Worm (Caenorhabditis elegans): ENCODE results near the gene Y81G3A.2.
"Not testable (repeated sequence)": the region's sequence is repeated elsewhere in the genome, so short reads cannot be mapped to it uniquely, and the experiment has no call there.

The Y81G3A.2 gene

DNA sequence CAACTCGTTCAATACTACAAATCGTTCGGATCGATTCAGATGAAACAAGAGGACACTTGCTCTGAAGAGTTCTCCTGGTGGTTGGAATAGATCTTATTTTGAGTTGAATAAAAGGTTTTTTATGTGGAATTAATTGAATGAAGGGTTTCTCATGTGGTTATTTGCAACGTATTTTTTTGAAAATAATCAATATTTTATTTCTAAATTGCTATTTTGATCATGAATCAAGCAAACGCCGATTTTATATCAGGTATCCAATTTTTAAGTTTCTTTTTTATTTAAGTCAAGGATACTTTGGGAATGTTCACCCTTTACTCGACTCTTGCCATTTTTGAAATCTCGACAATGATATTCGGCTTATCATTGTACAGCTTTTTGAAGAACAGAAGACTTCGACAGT lies at the start of gene Y81G3A.2:
Gene Y81G3A.2, plus strand, starts transcription at position 301 of the 400 bp plus-strand sequence.
- TF ChIP-seq elt-3, egl-27, elt-1 (tag; optimal IDR thresholded peaks at IDR 0.05): not testable (repeated sequence)

DNA sequence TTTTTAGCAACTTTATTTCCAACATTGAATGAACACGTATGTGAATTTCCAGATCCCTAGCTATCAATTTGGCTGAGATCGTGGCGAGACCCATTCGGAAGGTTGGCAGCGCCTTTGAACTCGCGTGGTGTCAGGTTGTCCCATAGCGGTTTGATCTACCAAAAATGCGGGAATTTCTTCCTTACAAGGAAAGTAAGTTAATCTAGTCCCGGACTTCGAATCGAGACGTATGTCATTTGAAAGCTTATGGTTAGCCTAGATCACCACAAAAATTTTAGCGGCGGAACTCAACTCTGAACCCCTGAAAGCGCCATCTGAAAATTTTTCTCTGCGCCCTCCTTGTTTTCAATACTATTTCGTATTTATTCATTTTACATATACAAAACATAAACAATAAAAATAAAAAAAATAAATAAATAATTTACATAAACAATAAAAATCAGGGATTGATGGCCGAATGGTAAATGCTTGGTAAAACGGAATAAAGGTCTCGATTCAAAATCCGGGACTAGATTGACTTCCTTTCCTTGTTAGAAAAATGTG lies 49.0 kb upstream of the Y81G3A.2 start, which contains the start of gene F18A11.2:
Gene F18A11.2, plus strand, starts transcription at position 51 of the 543 bp plus-strand sequence.
- TF ChIP-seq Y55F3AM.14 (GFP tag; optimal IDR thresholded peaks at IDR 0.05); elt-1 (tag; optimal IDR thresholded peaks at IDR 0.05); ceh-82 (tag; optimal IDR thresholded peaks at IDR 0.05): not testable (repeated sequence)

- TF ChIP-seq nhr-12 (tag; optimal IDR thresholded peaks at IDR 0.05) (no peak), lsy-2 (tag; optimal IDR thresholded peaks at IDR 0.05) (peak in 1 of 2 experiments; percentile 28), lin-11 (tag; optimal IDR thresholded peaks at IDR 0.05) (no peak), crh-2 (tag; optimal IDR thresholded peaks at IDR 0.05) (peak; percentile 45), skn-1 (tag; optimal IDR thresholded peaks at IDR 0.05) (no peak), zag-1 (tag; optimal IDR thresholded peaks at IDR 0.05) (no peak), ZK546.5 (tag; optimal IDR thresholded peaks at IDR 0.05) (no peak), nhr-10 (tag; optimal IDR thresholded peaks at IDR 0.05) (no peak), aly-2 (tag; optimal IDR thresholded peaks at IDR 0.05) (no peak), lin-13 (GFP tag; optimal IDR thresholded peaks at IDR 0.05) (no peak), nhr-129 (tag; optimal IDR thresholded peaks at IDR 0.05) (peak; percentile 31), Y55F3AM.14 (GFP tag; optimal IDR thresholded peaks at IDR 0.05) (no peak), unc-55 (GFP tag; optimal IDR thresholded peaks at IDR 0.05) (peak; percentile 6), C34F6.9 (tag; optimal IDR thresholded peaks at IDR 0.05) (peak; percentile 57), ceh-16 (tag; optimal IDR thresholded peaks at IDR 0.05) (no peak), nhr-25 (tag; optimal IDR thresholded peaks at IDR 0.05) (no peak), ceh-82 (tag; optimal IDR thresholded peaks at IDR 0.05) (no peak), elt-1 (tag; optimal IDR thresholded peaks at IDR 0.05) (no peak), F13H6.1 (tag; optimal IDR thresholded peaks at IDR 0.05) (no peak), gmeb-1 (tag; optimal IDR thresholded peaks at IDR 0.05) (no peak), dmd-4 (tag; optimal IDR thresholded peaks at IDR 0.05) (no peak), nhr-23 (tag; optimal IDR thresholded peaks at IDR 0.05) (no peak), mbf-1 (tag; optimal IDR thresholded peaks at IDR 0.05) (no peak), ztf-4 (tag; optimal IDR thresholded peaks at IDR 0.05) (no peak), nhr-6 (tag; optimal IDR thresholded peaks at IDR 0.05) (no peak), R02D3.7 (tag; optimal IDR thresholded peaks at IDR 0.05) (no peak), elt-3 (tag; optimal IDR thresholded peaks at IDR 0.05) (no peak), snpc-4 (tag; optimal IDR thresholded peaks at IDR 0.05) (no peak)
These were observed 44.0 kb upstream of the Y81G3A.2 start, which contains the start of gene F18A11.3 for ce11 chrII:13036717-13037116. TSS of gene F18A11.3 (minus strand) at chrII:13036841.

DNA sequence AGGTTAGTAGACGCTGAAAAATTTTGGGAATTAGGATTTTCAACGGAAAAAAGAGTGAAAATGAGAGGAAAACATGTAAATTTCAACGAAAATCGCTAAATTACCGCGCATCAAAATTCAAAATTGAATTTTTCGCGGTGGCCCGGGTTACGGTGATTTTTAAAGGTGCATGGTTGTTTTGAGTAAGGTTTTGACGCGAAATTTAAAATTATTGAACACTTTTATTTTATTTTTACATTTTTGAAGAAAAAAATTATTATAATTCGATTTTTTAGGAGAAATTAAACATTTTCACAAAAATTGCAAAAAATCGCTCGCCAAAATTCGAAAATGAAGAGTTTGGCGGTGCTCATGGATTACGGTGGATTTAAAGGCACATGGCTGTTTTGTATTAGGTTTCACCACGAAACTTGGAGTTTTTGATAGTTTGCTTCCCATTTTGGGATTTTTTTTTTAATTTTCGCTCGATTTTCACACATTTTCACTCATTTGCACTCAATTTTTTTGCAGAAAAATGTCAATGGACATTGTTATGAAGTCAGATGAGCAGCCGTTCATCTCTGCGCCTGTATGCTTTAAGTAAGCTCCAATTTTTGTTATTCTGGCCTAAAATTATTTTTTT lies 37.2 kb upstream of the Y81G3A.2 start, which contains the start of gene puf-6:
Gene puf-6, minus strand, starts transcription at position 13 of the 622 bp plus-strand sequence.
- TF ChIP-seq crh-2 (tag; optimal IDR thresholded peaks at IDR 0.05); nhr-25 (tag; optimal IDR thresholded peaks at IDR 0.05); ztf-1 (GFP tag; conservative IDR thresholded peaks at IDR 0.05): not testable (repeated sequence)

DNA sequence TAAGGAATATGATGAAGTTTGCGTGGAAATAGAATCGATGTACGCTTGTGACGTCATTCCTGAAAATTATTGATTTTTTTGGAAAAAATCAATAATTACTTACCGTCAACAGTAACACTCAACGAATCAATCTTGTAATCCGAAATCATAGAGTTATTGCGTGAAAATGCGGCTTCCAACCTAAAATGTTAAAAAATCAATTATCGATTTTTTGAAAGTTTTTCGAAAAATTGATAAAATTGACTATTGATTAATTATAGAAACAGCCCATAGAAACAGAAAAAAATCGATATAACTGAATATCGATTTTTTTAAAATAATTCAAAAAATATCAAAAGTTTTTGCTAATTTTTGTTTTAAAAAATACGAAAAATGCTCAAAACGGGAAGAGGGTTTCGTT lies 33.6 kb upstream of the Y81G3A.2 start, which contains the start of gene F42G4.7:
Gene F42G4.7, minus strand, starts transcription at position 185 of the 400 bp plus-strand sequence.
- TF ChIP-seq C34F6.9, crh-2, ceh-82 (tag; optimal IDR thresholded peaks at IDR 0.05): not testable (repeated sequence)

ce11 chrII:13047609-13048008 lies 33.1 kb upstream of the Y81G3A.2 start, which contains the start of gene F42G4.2:
TSS of gene F42G4.2 (plus strand) at chrII:13047909.
- TF ChIP-seq unc-62 (GFP tag; optimal IDR thresholded peaks at IDR 0.05); elt-3 (tag; optimal IDR thresholded peaks at IDR 0.05); snpc-4 (tag; optimal IDR thresholded peaks at IDR 0.05): not testable (repeated sequence)

Measured in whole organism, L2 larva.